Worm (Caenorhabditis elegans): ENCODE measurements around the gene crn-7.

ce11 chrIII:8293260-8293659 lies 24.9 kb downstream of the crn-7 start:
- no peak for TF ChIP-seq nhr-2 (tag; optimal IDR thresholded peaks at IDR 0.05)
- no peak for TF ChIP-seq lsy-2 (tag; optimal IDR thresholded peaks at IDR 0.05)
- no peak for TF ChIP-seq nhr-237 (tag; optimal IDR thresholded peaks at IDR 0.05)
- no peak for TF ChIP-seq ces-1 (GFP tag; optimal IDR thresholded peaks at IDR 0.05)
- no peak for TF ChIP-seq mls-2 (tag; optimal IDR thresholded peaks at IDR 0.05)
- no peak for TF ChIP-seq ceh-83 (GFP tag; optimal IDR thresholded peaks at IDR 0.05)
- TF ChIP-seq elt-3 (tag; optimal IDR thresholded peaks at IDR 0.05) = no peak
- no peak for TF ChIP-seq sptf-1 (tag; optimal IDR thresholded peaks at IDR 0.05)
- TF ChIP-seq elt-1 (tag; optimal IDR thresholded peaks at IDR 0.05; ENCODE audit: borderline replicate concordance, insufficient read depth) = no peak
- TF ChIP-seq ceh-39 (tag; optimal IDR thresholded peaks at IDR 0.05) = no peak
- TF ChIP-seq pha-4 (tag; optimal IDR thresholded peaks at IDR 0.05) = no peak
- no peak for TF ChIP-seq mep-1 (tag; optimal IDR thresholded peaks at IDR 0.05)
